Worm (Caenorhabditis elegans) whole organism, L2 larva: ENCODE measurements around the gene T21B4.15.

ENCODE experiments used
- C34F6.9 ChIP-seq: fragments of 150-350 bp; optimal IDR thresholded peaks from 2 replicates; lab custom pipeline; 2014; ENCODE audit warnings: missing biosample characterization, missing genetic modification characterization
- F13H6.1 ChIP-seq: sonication (generic microtip); optimal IDR thresholded peaks from 2 replicates; lab custom pipeline; 2016; ENCODE audit warnings: missing genetic modification characterization, missing compliant biosample characterization
- R02D3.7 ChIP-seq: fragments of 150-350 bp; optimal IDR thresholded peaks from 2 replicates; lab custom pipeline; 2014; ENCODE audit warnings: missing biosample characterization, missing genetic modification characterization
- Y55F3AM.14 ChIP-seq: fragments of 200-800 bp; sonication (Bioruptor generic); optimal IDR thresholded peaks from 2 replicates; lab custom pipeline; 2018; ENCODE audit warnings: mild to moderate bottlenecking, missing genetic modification characterization, missing compliant biosample characterization
- ZK546.5 ChIP-seq: sonication (generic microtip); optimal IDR thresholded peaks from 2 replicates; lab custom pipeline; 2017; ENCODE audit warnings: missing biosample characterization, missing genetic modification characterization
- alr-1 ChIP-seq: fragments of 150-350 bp; optimal IDR thresholded peaks from 2 replicates; lab custom pipeline; 2014; ENCODE audit warnings: missing biosample characterization, missing genetic modification characterization
- aly-2 ChIP-seq: fragments of 150-350 bp; optimal IDR thresholded peaks from 2 replicates; lab custom pipeline; 2014; ENCODE audit warnings: missing biosample characterization, missing genetic modification characterization
- ama-1 ChIP-seq: fragments of 150-350 bp; optimal IDR thresholded peaks from 2 replicates; lab custom pipeline; 2018; ENCODE audit warnings: inconsistent platforms
- blmp-1 ChIP-seq: sonication (generic microtip); optimal IDR thresholded peaks from 2 replicates; lab custom pipeline; 2017; ENCODE audit warnings: missing genetic modification characterization, mild to moderate bottlenecking, missing compliant biosample characterization, antibody characterized with exemption, moderate library complexity; ENCODE audit not compliant: insufficient read depth
- ceh-16 ChIP-seq: fragments of 150-350 bp; optimal IDR thresholded peaks from 2 replicates; lab custom pipeline; 2014; ENCODE audit warnings: missing biosample characterization, missing genetic modification characterization
- ceh-82 ChIP-seq: fragments of 150-350 bp; optimal IDR thresholded peaks from 2 replicates; lab custom pipeline; 2014; ENCODE audit warnings: missing biosample characterization, missing genetic modification characterization
- crh-2 ChIP-seq: sonication (generic microtip); optimal IDR thresholded peaks from 2 replicates; lab custom pipeline; 2017; ENCODE audit warnings: missing biosample characterization, missing genetic modification characterization
- egl-27 ChIP-seq: sonication (generic microtip); optimal IDR thresholded peaks from 3 replicates; lab custom pipeline; 2017; ENCODE audit warnings: missing biosample characterization, missing genetic modification reagents, missing genetic modification characterization
- elt-1 ChIP-seq: fragments of 150-350 bp; optimal IDR thresholded peaks from 2 replicates; lab custom pipeline; 2014; ENCODE audit warnings: missing biosample characterization, missing genetic modification characterization
- elt-3 ChIP-seq: sonication (generic microtip); optimal IDR thresholded peaks from 2 replicates; lab custom pipeline; 2017; ENCODE audit warnings: missing biosample characterization, missing genetic modification characterization
- fos-1 ChIP-seq: fragments of 150-350 bp; optimal IDR thresholded peaks from 2 replicates; lab custom pipeline; 2014; ENCODE audit warnings: missing biosample characterization, missing genetic modification characterization
- gmeb-1 ChIP-seq: fragments of 150-350 bp; optimal IDR thresholded peaks from 2 replicates; lab custom pipeline; 2014; ENCODE audit warnings: missing biosample characterization, missing genetic modification characterization
- lin-39 ChIP-seq: fragments of 150-350 bp; optimal IDR thresholded peaks from 2 replicates; lab custom pipeline; 2014; ENCODE audit warnings: missing biosample characterization, missing genetic modification reagents, missing genetic modification characterization
- lsy-2 ChIP-seq, 2 experiments: fragments of 150-350 bp in 1 of 2; sonication (generic microtip) in 1 of 2; optimal IDR thresholded peaks; 2 replicates each; lab custom pipeline; 2014 to 2017; ENCODE audit warnings: missing biosample characterization in 2 of 2, missing genetic modification characterization in 2 of 2
- mab-5 ChIP-seq: fragments of 150-350 bp; optimal IDR thresholded peaks from 2 replicates; lab custom pipeline; 2014; ENCODE audit warnings: missing biosample characterization, missing genetic modification characterization
- mbf-1 ChIP-seq: sonication (generic microtip); optimal IDR thresholded peaks from 2 replicates; lab custom pipeline; 2017; ENCODE audit warnings: missing biosample characterization, missing genetic modification characterization
- mdl-1 ChIP-seq, 2 experiments: fragments of 150-350 bp in 1 of 2; sonication (generic microtip) in 1 of 2; optimal IDR thresholded peaks; 2 replicates each; lab custom pipeline; 2017; ENCODE audit warnings: missing biosample characterization in 2 of 2, missing genetic modification characterization in 2 of 2
- nhr-10 ChIP-seq: sonication (generic microtip); optimal IDR thresholded peaks from 2 replicates; lab custom pipeline; 2017; ENCODE audit warnings: missing biosample characterization, missing genetic modification characterization
- nhr-11 ChIP-seq: fragments of 150-350 bp; optimal IDR thresholded peaks from 2 replicates; lab custom pipeline; 2014; ENCODE audit warnings: missing biosample characterization, missing genetic modification characterization
- nhr-12 ChIP-seq: fragments of 150-350 bp; optimal IDR thresholded peaks from 2 replicates; lab custom pipeline; 2014; ENCODE audit warnings: missing biosample characterization, missing genetic modification characterization
- nhr-21 ChIP-seq: fragments of 150-350 bp; optimal IDR thresholded peaks from 2 replicates; lab custom pipeline; 2014; ENCODE audit warnings: missing biosample characterization, missing genetic modification characterization
- nhr-23 ChIP-seq: fragments of 150-350 bp; optimal IDR thresholded peaks from 2 replicates; lab custom pipeline; 2014; ENCODE audit warnings: missing biosample characterization, missing genetic modification reagents, missing genetic modification characterization
- nhr-237 ChIP-seq: fragments of 150-350 bp; optimal IDR thresholded peaks from 2 replicates; lab custom pipeline; 2014; ENCODE audit warnings: missing biosample characterization, missing genetic modification characterization
- nhr-25 ChIP-seq: fragments of 150-350 bp; sonication (generic microtip); optimal IDR thresholded peaks from 3 replicates; lab custom pipeline; 2014; ENCODE audit warnings: missing biosample characterization, missing genetic modification characterization
- nhr-6 ChIP-seq: fragments of 150-350 bp; optimal IDR thresholded peaks from 2 replicates; lab custom pipeline; 2014; ENCODE audit warnings: missing biosample characterization, missing genetic modification characterization
- nhr-77 ChIP-seq: fragments of 150-350 bp; optimal IDR thresholded peaks from 2 replicates; lab custom pipeline; 2014; ENCODE audit warnings: missing biosample characterization, missing genetic modification characterization
- peb-1 ChIP-seq: fragments of 150-350 bp; optimal IDR thresholded peaks from 2 replicates; lab custom pipeline; 2014; ENCODE audit warnings: missing biosample characterization, missing genetic modification characterization
- sem-4 ChIP-seq: fragments of 150-350 bp; optimal IDR thresholded peaks from 2 replicates; lab custom pipeline; 2014; ENCODE audit warnings: missing biosample characterization, missing genetic modification reagents, missing genetic modification characterization
- skn-1 ChIP-seq: sonication (generic microtip); optimal IDR thresholded peaks from 2 replicates; lab custom pipeline; 2017; ENCODE audit warnings: missing biosample characterization, missing genetic modification characterization
- sma-9 ChIP-seq, 2 experiments: fragments of 150-350 bp in 1 of 2; sonication (generic microtip) in 1 of 2; optimal IDR thresholded peaks; 2 replicates each; lab custom pipeline; 2014 to 2016; ENCODE audit warnings: missing genetic modification characterization in 2 of 2, mild to moderate bottlenecking in 1 of 2, missing biosample characterization in 1 of 2, missing compliant biosample characterization in 1 of 2, missing genetic modification reagents in 1 of 2, moderate library complexity in 1 of 2
- snpc-4 ChIP-seq: fragments of 150-350 bp; optimal IDR thresholded peaks from 2 replicates; lab custom pipeline; 2014; ENCODE audit warnings: missing biosample characterization, missing genetic modification characterization
- unc-39 ChIP-seq: fragments of 150-350 bp; optimal IDR thresholded peaks from 2 replicates; lab custom pipeline; 2014; ENCODE audit warnings: missing biosample characterization, missing genetic modification characterization
- unc-55 ChIP-seq: fragments of 150-350 bp; sonication (generic microtip); optimal IDR thresholded peaks from 3 replicates; lab custom pipeline; 2014; ENCODE audit warnings: missing biosample characterization, missing genetic modification reagents, missing genetic modification characterization
- zag-1 ChIP-seq: fragments of 150-350 bp; optimal IDR thresholded peaks from 2 replicates; lab custom pipeline; 2014; ENCODE audit warnings: missing biosample characterization, missing genetic modification characterization
- ztf-1 ChIP-seq: fragments of 200-800 bp; sonication (Bioruptor generic); conservative IDR thresholded peaks from 2 replicates; pipeline ENCODE4 v1.3.6; 2022; ENCODE audit warnings: missing genetic modification characterization, missing compliant biosample characterization
- ztf-11 ChIP-seq: sonication (generic microtip); optimal IDR thresholded peaks from 2 replicates; lab custom pipeline; 2017; ENCODE audit warnings: missing biosample characterization, missing genetic modification characterization

The T21B4.15 gene

DNA sequence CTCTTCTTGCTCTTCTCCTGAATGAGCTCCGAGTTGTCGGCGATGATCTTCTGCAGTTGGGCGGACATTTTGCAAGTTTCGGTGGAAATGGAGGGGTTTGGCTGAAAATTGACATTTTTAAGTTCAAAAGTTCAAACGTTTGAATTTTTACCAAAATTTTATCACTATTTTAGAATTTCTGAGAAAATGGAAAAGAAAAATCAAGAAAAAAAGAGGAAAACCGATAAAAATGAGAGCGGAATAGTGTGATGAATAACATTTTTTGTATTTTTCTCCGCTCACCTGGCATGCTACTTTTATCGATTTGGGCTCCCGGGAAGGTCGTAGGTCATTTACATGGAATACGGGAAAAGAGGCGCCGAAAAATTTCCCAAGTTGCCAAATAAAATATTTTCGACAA is 4.9 kb upstream of the T21B4.15 start, which contains the start of gene F15A4.10:
Gene F15A4.10, minus strand, starts transcription at position 101 of the 400 bp plus-strand sequence.
- no peak for TF ChIP-seq nhr-25 (tag; lab: Kevin White, UChicago)
- no peak for TF ChIP-seq lsy-2 (tag; optimal IDR thresholded peaks at IDR 0.05; lab: Kevin White, UChicago)
- no peak for TF ChIP-seq nhr-12 (tag; lab: Kevin White, UChicago)
- TF ChIP-seq sem-4 (tag; lab: Kevin White, UChicago), result no peak
- TF ChIP-seq peb-1 (tag; lab: Kevin White, UChicago), result no peak
- TF ChIP-seq blmp-1, result no peak
- no peak for TF ChIP-seq ama-1 (lab: Kevin White, UChicago)
- no peak for TF ChIP-seq sma-9 (GFP tag; optimal IDR thresholded peaks at IDR 0.05; lab: Kevin White, UChicago)
- no peak for TF ChIP-seq sma-9 (tag; optimal IDR thresholded peaks at IDR 0.05; lab: Kevin White, UChicago)
- no peak for TF ChIP-seq skn-1 (tag; lab: Kevin White, UChicago)
- no peak for TF ChIP-seq F13H6.1 (tag; lab: Kevin White, UChicago)
- TF ChIP-seq lin-39 (tag; lab: Kevin White, UChicago), result no peak
- no peak for TF ChIP-seq nhr-21 (tag; lab: Kevin White, UChicago)
- no peak for TF ChIP-seq crh-2 (tag; lab: Kevin White, UChicago)
- TF ChIP-seq C34F6.9 (tag; lab: Kevin White, UChicago), result no peak

ce11 chrII:12488810-12489209 is 1.2 kb upstream of the T21B4.15 start:
- TF ChIP-seq alr-1 (tag; lab: Kevin White, UChicago) (no peak), nhr-11 (no peak), mbf-1 (tag; lab: Kevin White, UChicago) (no peak), lin-39 (tag; lab: Kevin White, UChicago) (no peak), F13H6.1 (tag; lab: Kevin White, UChicago) (no peak), fos-1 (tag; lab: Kevin White, UChicago) (no peak), unc-39 (no peak), nhr-237 (tag; lab: Kevin White, UChicago) (no peak)

ce11 chrII:12491936-12492335 is 1.9 kb downstream of the T21B4.15 start, which contains the start of gene srz-6:
srz-6 (plus strand) TSS chrII:12492236.
- no peak for TF ChIP-seq skn-1 (tag; lab: Kevin White, UChicago)
- no peak for TF ChIP-seq unc-55 (GFP tag; lab: Kevin White, UChicago)
- no peak for TF ChIP-seq alr-1 (tag; lab: Kevin White, UChicago)

DNA sequence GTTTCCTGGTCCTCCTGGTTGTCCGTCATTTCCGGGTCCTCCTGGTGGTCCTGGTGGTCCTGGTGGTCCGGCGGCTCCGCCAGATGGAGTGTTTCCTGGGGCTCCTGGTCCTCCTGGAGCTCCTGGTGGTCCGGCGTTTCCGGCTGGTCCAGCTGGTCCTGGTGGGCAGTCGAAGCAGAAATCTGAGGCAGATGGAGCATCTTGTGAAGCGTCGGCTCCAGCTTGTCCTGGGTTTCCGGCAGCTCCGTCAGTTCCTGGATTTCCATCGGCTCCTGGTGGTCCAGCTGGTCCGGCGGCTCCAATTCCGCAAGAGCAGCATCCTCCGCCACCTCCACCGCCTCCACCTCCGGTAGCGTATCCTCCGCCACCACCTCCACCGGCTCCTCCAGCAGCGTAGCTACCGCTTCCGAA is 4.1 kb downstream of the T21B4.15 start:
- TF ChIP-seq nhr-23 (tag; lab: Kevin White, UChicago) (no peak), unc-39 (no peak), mab-5 (tag; lab: Kevin White, UChicago) (no peak), peb-1 (tag; lab: Kevin White, UChicago) (no peak)

ce11 chrII:12494556-12495131 is 4.6 kb downstream of the T21B4.15 start, which contains the start of gene col-85:
col-85 (minus strand) TSS chrII:12495095.
- TF ChIP-seq ztf-1 (GFP tag; lab: Robert Waterston, UW), result no peak
- TF ChIP-seq sem-4 (tag; lab: Kevin White, UChicago), result peak; percentile 46
- TF ChIP-seq F13H6.1 (tag; lab: Kevin White, UChicago), result peak; percentile 67
- TF ChIP-seq Y55F3AM.14 (GFP tag; lab: Kevin White, UChicago), result peak; percentile 54
- no peak for TF ChIP-seq skn-1 (tag; lab: Kevin White, UChicago)
- no peak for TF ChIP-seq unc-39
- TF ChIP-seq ceh-82 (tag; lab: Kevin White, UChicago), result no peak
- TF ChIP-seq snpc-4 (tag; lab: Kevin White, UChicago), result peak; percentile 92
- no peak for TF ChIP-seq R02D3.7 (tag; lab: Kevin White, UChicago)
- peak; percentile 8 for TF ChIP-seq nhr-11
- no peak for TF ChIP-seq elt-3 (tag; lab: Kevin White, UChicago)
- no peak for TF ChIP-seq peb-1 (tag; lab: Kevin White, UChicago)
- no peak for TF ChIP-seq nhr-12 (tag; lab: Kevin White, UChicago)
- no peak for TF ChIP-seq alr-1 (tag; lab: Kevin White, UChicago)
- TF ChIP-seq nhr-6, result peak; percentile 47
- TF ChIP-seq gmeb-1 (tag; lab: Kevin White, UChicago), result peak; percentile 69
- TF ChIP-seq nhr-10 (tag; lab: Kevin White, UChicago), result no peak
- TF ChIP-seq mab-5 (tag; lab: Kevin White, UChicago), result no peak
- no peak for TF ChIP-seq mdl-1 (tag; optimal IDR thresholded peaks at IDR 0.05; lab: Kevin White, UChicago)
- TF ChIP-seq ZK546.5 (tag; lab: Kevin White, UChicago), result no peak
- TF ChIP-seq lsy-2 (tag; optimal IDR thresholded peaks at IDR 0.05; lab: Kevin White, UChicago), result peak; percentile 68 to 70
- no peak for TF ChIP-seq nhr-25 (tag; lab: Kevin White, UChicago)
- TF ChIP-seq elt-1 (tag; lab: Kevin White, UChicago), result no peak
- peak; percentile 60 for TF ChIP-seq crh-2 (tag; lab: Kevin White, UChicago)
- TF ChIP-seq zag-1, result no peak
- peak; percentile 60 for TF ChIP-seq nhr-21 (tag; lab: Kevin White, UChicago)
- peak; percentile 53 for TF ChIP-seq egl-27 (tag; lab: Kevin White, UChicago)
- no peak for TF ChIP-seq nhr-77 (tag; lab: Kevin White, UChicago)
- TF ChIP-seq mbf-1 (tag; lab: Kevin White, UChicago), result no peak
- TF ChIP-seq ztf-11 (tag; lab: Kevin White, UChicago), result no peak
- no peak for TF ChIP-seq ceh-16
- TF ChIP-seq blmp-1, result no peak
- no peak for TF ChIP-seq aly-2 (tag; lab: Kevin White, UChicago)
- no peak for TF ChIP-seq nhr-237 (tag; lab: Kevin White, UChicago)
- TF ChIP-seq nhr-23 (tag; lab: Kevin White, UChicago), result no peak
- no peak for TF ChIP-seq ama-1 (lab: Kevin White, UChicago)
- no peak for TF ChIP-seq lin-39 (tag; lab: Kevin White, UChicago)
